Fruit fly (Drosophila melanogaster) whole organism, wandering third instar larva: ENCODE data around the gene Bem46.

ENCODE experiments used
- Jra ChIP-seq: sonication (Bioruptor generic); optimal IDR thresholded peaks from 2 replicates; lab custom pipeline; 2016; ENCODE audit warnings: missing biosample characterization, missing genetic modification characterization
- Vsx2 ChIP-seq: fragments of 200-300, 225-300 bp; sonication (Bioruptor generic); optimal IDR thresholded peaks from 2 replicates; lab custom pipeline; 2018; ENCODE audit warnings: missing biosample characterization, missing genetic modification characterization; ENCODE audit not compliant: partially characterized antibody

- TF ChIP-seq Vsx2 (GFP tag; lab: Kevin White, UChicago), result no peak
- no peak for TF ChIP-seq Jra
Measured at dm6 chr2L:2942639-2943038, 45.3 kb upstream of the Bem46 start.
